Fruit fly (Drosophila melanogaster) whole organism, embryonic: Measurements from ENCODE around the gene Hph.

Source experiments
- Asciz ChIP-seq: fragments of 200-800 bp; sonication (Bioruptor generic); optimal IDR thresholded peaks from 2 replicates; lab custom pipeline; 2017; ENCODE audit warnings: missing biosample characterization, mild to moderate bottlenecking, missing genetic modification characterization, missing genetic modification reagents
- B-H2 ChIP-seq: fragments of 200-800 bp; sonication (Bioruptor generic); optimal IDR thresholded peaks from 2 replicates; lab custom pipeline; 2018; ENCODE audit warnings: missing biosample characterization, mild to moderate bottlenecking, missing genetic modification characterization
- CG1024 ChIP-seq: fragments of 200-800 bp; sonication (Bioruptor generic); IDR thresholded peaks from 2 replicates; pipeline ENCODE4 v1.3.6; 2022; ENCODE audit warnings: missing biosample characterization, missing genetic modification characterization
- CG10565 ChIP-seq: fragments of 200-800 bp; sonication (Bioruptor generic); optimal IDR thresholded peaks from 3 replicates; lab custom pipeline; 2016; ENCODE audit warnings: missing biosample characterization, mild to moderate bottlenecking, missing genetic modification characterization
- CG11504 ChIP-seq: fragments of 200-800 bp; sonication (Bioruptor generic); optimal IDR thresholded peaks from 3 replicates; lab custom pipeline; 2019; ENCODE audit warnings: missing biosample characterization, mild to moderate bottlenecking, missing genetic modification characterization, moderate library complexity
- CG12299 ChIP-seq: fragments of 200-800 bp; sonication (Bioruptor generic); optimal IDR thresholded peaks from 2 replicates; lab custom pipeline; 2018; ENCODE audit warnings: missing biosample characterization, mild to moderate bottlenecking, missing genetic modification characterization
- CG13624 ChIP-seq: fragments of 200-800 bp; sonication (Bioruptor generic); optimal IDR thresholded peaks from 2 replicates; lab custom pipeline; 2016; ENCODE audit warnings: missing biosample characterization, missing genetic modification characterization
- CG14441 ChIP-seq: fragments of 200-800 bp; sonication (Bioruptor generic); IDR thresholded peaks from 2 replicates; pipeline ENCODE4 v1.3.6; 2022; ENCODE audit warnings: missing biosample characterization, missing genetic modification characterization
- CG15601 ChIP-seq: fragments of 200-800 bp; sonication (Bioruptor generic); optimal IDR thresholded peaks from 3 replicates; lab custom pipeline; 2019; ENCODE audit warnings: missing biosample characterization, mild to moderate bottlenecking, missing genetic modification characterization, moderate library complexity
- CG17385 ChIP-seq: fragments of 200-800 bp; sonication (Bioruptor generic); optimal IDR thresholded peaks from 3 replicates; lab custom pipeline; 2018; ENCODE audit warnings: missing biosample characterization, mild to moderate bottlenecking, missing genetic modification characterization
- CG18262 ChIP-seq: fragments of 200-800 bp; optimal IDR thresholded peaks from 3 replicates; lab custom pipeline; 2019; ENCODE audit warnings: missing biosample characterization, mild to moderate bottlenecking, missing genetic modification characterization, moderate library complexity
- CG18599 ChIP-seq: fragments of 200-800 bp; sonication (Bioruptor generic); optimal IDR thresholded peaks from 3 replicates; lab custom pipeline; 2017; ENCODE audit warnings: missing biosample characterization, missing genetic modification characterization, mild to moderate bottlenecking, moderate library complexity, missing genetic modification reagents
- CG3838 ChIP-seq: fragments of 200-800 bp; sonication (Bioruptor generic); optimal IDR thresholded peaks from 3 replicates; lab custom pipeline; 2016; ENCODE audit warnings: missing biosample characterization, missing genetic modification characterization
- CG42726 ChIP-seq: fragments of 200-800 bp; sonication (Bioruptor generic); IDR thresholded peaks from 2 replicates; pipeline ENCODE4 v1.3.6; 2022; ENCODE audit warnings: missing biosample characterization, missing genetic modification characterization; ENCODE audit not compliant: partially characterized antibody
- CG4404 ChIP-seq: fragments of 200-800 bp; sonication (Bioruptor generic); IDR thresholded peaks from 2 replicates; pipeline ENCODE4 v1.3.6; 2022; ENCODE audit warnings: missing biosample characterization, missing genetic modification characterization
- CG6254 ChIP-seq: fragments of 200-800 bp; sonication (Bioruptor generic); optimal IDR thresholded peaks from 3 replicates; lab custom pipeline; 2017; ENCODE audit warnings: mild to moderate bottlenecking, missing biosample characterization, missing genetic modification reagents, missing genetic modification characterization
- CG6272 ChIP-seq: fragments of 200-800 bp; sonication (Bioruptor generic); IDR thresholded peaks from 2 replicates; pipeline ENCODE4 v1.3.6; 2022; ENCODE audit warnings: missing biosample characterization, missing genetic modification characterization
- CG8281 ChIP-seq: fragments of 200-800 bp; sonication (Bioruptor generic); optimal IDR thresholded peaks from 2 replicates; lab custom pipeline; 2018; ENCODE audit warnings: missing biosample characterization, mild to moderate bottlenecking, missing genetic modification characterization, moderate library complexity
- CG9437 ChIP-seq: fragments of 200-800 bp; sonication (Bioruptor generic); optimal IDR thresholded peaks from 2 replicates; lab custom pipeline; 2018; ENCODE audit warnings: missing biosample characterization, mild to moderate bottlenecking, missing genetic modification characterization
- CG9609 ChIP-seq: fragments of 200-800 bp; sonication (Bioruptor generic); optimal IDR thresholded peaks from 3 replicates; lab custom pipeline; 2016; ENCODE audit warnings: missing biosample characterization, missing genetic modification characterization
- CkIIα-i1 ChIP-seq: fragments of 200-800 bp; sonication (Bioruptor generic); IDR thresholded peaks from 2 replicates; pipeline ENCODE4 v1.3.6; 2022; ENCODE audit warnings: missing biosample characterization, missing genetic modification characterization
- Deaf1 ChIP-seq: fragments of 200-800 bp; optimal IDR thresholded peaks from 3 replicates; lab custom pipeline; 2019; ENCODE audit warnings: missing biosample characterization, mild to moderate bottlenecking, missing genetic modification characterization, moderate library complexity
- E2f1 ChIP-seq: fragments of 200-800 bp; sonication (Bioruptor generic); IDR thresholded peaks from 2 replicates; pipeline ENCODE4 v1.3.6; 2022; ENCODE audit warnings: missing biosample characterization, missing genetic modification characterization
- Eip74EF ChIP-seq, 2 experiments: fragments of 200-800 bp in 1 of 2; fragments of >200 bp in 1 of 2; sonication (Bioruptor generic) in 1 of 2; optimal IDR thresholded peaks; 2 replicates each; lab custom pipeline; 2017 to 2019; ENCODE audit warnings: missing biosample characterization in 2 of 2, missing genetic modification characterization in 2 of 2, mild to moderate bottlenecking in 1 of 2, moderate library complexity in 1 of 2
- H2.0 ChIP-seq: fragments of 200-800 bp; sonication (Bioruptor generic); IDR thresholded peaks from 2 replicates; pipeline ENCODE4 v1.3.6; 2022; ENCODE audit warnings: missing biosample characterization, missing genetic modification characterization
- Jarid2 ChIP-seq: fragments of 200-800 bp; sonication (Bioruptor generic); optimal IDR thresholded peaks from 3 replicates; lab custom pipeline; 2017; ENCODE audit warnings: mild to moderate bottlenecking, missing biosample characterization, missing genetic modification reagents, missing genetic modification characterization
- Kr ChIP-seq: fragments of 200-800 bp; sonication (Bioruptor generic); optimal IDR thresholded peaks from 2 replicates; lab custom pipeline; 2017; ENCODE audit warnings: missing biosample characterization, mild to moderate bottlenecking, missing genetic modification characterization
- Vsx1 ChIP-seq: fragments of 200-800 bp; sonication (Bioruptor generic); optimal IDR thresholded peaks from 2 replicates; lab custom pipeline; 2017; ENCODE audit warnings: missing biosample characterization, mild to moderate bottlenecking, missing genetic modification characterization, missing genetic modification reagents
- Xbp1 ChIP-seq: fragments of 200-800 bp; sonication (Bioruptor generic); optimal IDR thresholded peaks from 3 replicates; lab custom pipeline; 2016; ENCODE audit warnings: missing biosample characterization, mild to moderate bottlenecking, missing genetic modification characterization
- bbx ChIP-seq: fragments of 200-800 bp; sonication (Bioruptor generic); IDR thresholded peaks from 2 replicates; pipeline ENCODE4 v1.3.6; 2022; ENCODE audit warnings: missing biosample characterization, missing genetic modification characterization; ENCODE audit not compliant: partially characterized antibody
- bsh ChIP-seq, 2 experiments: fragments of 200-800 bp; sonication (Bioruptor generic); optimal IDR thresholded peaks; 2 replicates each; lab custom pipeline; 2017 to 2018; ENCODE audit warnings: mild to moderate bottlenecking in 2 of 2, missing biosample characterization in 2 of 2, missing genetic modification characterization in 2 of 2, moderate library complexity in 1 of 2
- croc ChIP-seq: fragments of 200-800 bp; sonication (Bioruptor generic); conservative IDR thresholded peaks from 3 replicates; pipeline ENCODE4 v1.3.6; 2022; ENCODE audit warnings: missing biosample characterization, missing genetic modification characterization
- crp ChIP-seq, 2 experiments: fragments of 200-800 bp; sonication (Bioruptor generic); optimal IDR thresholded peaks; 2 replicates in 1 of 2; 3 replicates in 1 of 2; lab custom pipeline; 2017; ENCODE audit warnings: missing biosample characterization in 2 of 2, missing genetic modification characterization in 2 of 2, mild to moderate bottlenecking in 1 of 2, moderate library complexity in 1 of 2
- fd96Cb ChIP-seq: fragments of 200-800 bp; sonication (Bioruptor generic); optimal IDR thresholded peaks from 2 replicates; lab custom pipeline; 2018; ENCODE audit warnings: missing biosample characterization, mild to moderate bottlenecking, missing genetic modification characterization, moderate library complexity
- fru ChIP-seq: fragments of >200 bp; optimal IDR thresholded peaks from 2 replicates; lab custom pipeline; 2017
- gcm2 ChIP-seq: fragments of 200-800 bp; sonication (Bioruptor generic); optimal IDR thresholded peaks from 2 replicates; lab custom pipeline; 2016; ENCODE audit warnings: missing biosample characterization, missing genetic modification characterization
- jumu ChIP-seq: fragments of 200-800 bp; sonication (Bioruptor generic); optimal IDR thresholded peaks from 3 replicates; lab custom pipeline; 2016; ENCODE audit warnings: missing biosample characterization, missing genetic modification characterization
- klu ChIP-seq: fragments of 200-800 bp; sonication (Bioruptor generic); IDR thresholded peaks from 2 replicates; pipeline ENCODE4 v1.3.6; 2022; ENCODE audit warnings: missing biosample characterization, missing genetic modification characterization
- rib ChIP-seq: fragments of 200-800 bp; sonication (Bioruptor generic); IDR thresholded peaks from 2 replicates; pipeline ENCODE4 v1.3.6; 2022; ENCODE audit warnings: missing biosample characterization, missing genetic modification characterization
- sim ChIP-seq: fragments of 200-800 bp; sonication (Bioruptor generic); IDR thresholded peaks from 2 replicates; pipeline ENCODE4 v1.3.6; 2022; ENCODE audit warnings: missing biosample characterization, missing genetic modification characterization
- sob ChIP-seq: fragments of 200-800 bp; sonication (Bioruptor generic); IDR thresholded peaks from 2 replicates; pipeline ENCODE4 v1.3.6; 2022; ENCODE audit warnings: missing biosample characterization, missing genetic modification characterization
- ssp ChIP-seq: fragments of 200-800 bp; sonication (Bioruptor generic); IDR thresholded peaks from 2 replicates; pipeline ENCODE4 v1.3.6; 2022; ENCODE audit warnings: missing biosample characterization, missing genetic modification characterization
- stc ChIP-seq: fragments of 200-800 bp; sonication (Bioruptor generic); IDR thresholded peaks from 2 replicates; pipeline ENCODE4 v1.3.6; 2022; ENCODE audit warnings: missing biosample characterization, missing genetic modification characterization
- sug ChIP-seq: fragments of 200-800 bp; optimal IDR thresholded peaks from 2 replicates; lab custom pipeline; 2019; ENCODE audit warnings: missing biosample characterization, mild to moderate bottlenecking, missing genetic modification characterization, moderate library complexity
- tna ChIP-seq: fragments of 200-800 bp; sonication (Bioruptor generic); IDR thresholded peaks from 2 replicates; pipeline ENCODE4 v1.3.6; 2022; ENCODE audit warnings: missing biosample characterization, missing genetic modification characterization; ENCODE audit not compliant: partially characterized antibody
- ttk ChIP-seq: fragments of 200-800 bp; sonication (Bioruptor generic); IDR thresholded peaks from 2 replicates; pipeline ENCODE4 v2.1.2; 2022; ENCODE audit warnings: missing biosample characterization, missing genetic modification characterization
- tup ChIP-seq: fragments of 200-800 bp; sonication (Bioruptor generic); optimal IDR thresholded peaks from 2 replicates; lab custom pipeline; 2016; ENCODE audit warnings: missing biosample characterization, mild to moderate bottlenecking, missing genetic modification characterization, moderate library complexity
- tx ChIP-seq: fragments of 200-800 bp; sonication (Bioruptor generic); optimal IDR thresholded peaks from 2 replicates; lab custom pipeline; 2016; ENCODE audit warnings: missing biosample characterization, missing genetic modification characterization
- usp ChIP-seq: fragments of >200 bp; optimal IDR thresholded peaks from 2 replicates; lab custom pipeline; 2017; ENCODE audit warnings: missing biosample characterization, missing genetic modification characterization

The Hph gene

DNA sequence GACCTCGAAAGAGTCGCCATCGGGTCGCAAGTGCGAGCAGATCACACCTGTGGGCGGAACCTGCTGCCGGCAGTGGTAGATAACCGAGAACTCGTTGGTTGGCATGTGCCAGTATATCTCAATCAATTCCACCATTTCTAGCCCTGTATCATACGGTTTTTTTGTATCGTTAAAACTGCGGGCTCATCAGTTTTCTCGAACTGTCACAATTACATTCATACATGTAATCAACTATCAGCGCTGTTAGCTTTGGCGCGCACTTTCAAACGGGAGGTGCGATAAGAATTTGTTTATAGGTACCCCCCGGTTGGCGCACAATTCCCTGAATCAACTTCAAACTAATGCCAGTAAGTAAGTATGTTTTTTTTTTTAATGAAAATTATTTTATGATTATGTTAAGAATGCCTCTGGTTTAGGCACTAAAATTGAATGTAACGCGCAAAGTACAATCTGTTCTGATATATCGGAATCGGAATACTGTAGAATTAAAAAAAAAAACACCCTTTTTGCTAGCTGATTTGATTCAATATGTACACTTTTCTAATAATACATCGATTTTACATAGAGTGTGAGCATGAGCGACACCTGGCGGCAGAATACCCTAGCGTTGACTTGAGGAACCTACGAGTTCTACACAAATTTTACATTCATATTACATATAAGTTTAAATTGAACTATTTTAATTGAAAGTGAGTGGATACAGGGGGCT lies 41.9 kb downstream of the Hph start (continued):
- peak in 1 of 2 experiments; percentile 39 for TF ChIP-seq bsh (GFP tag; optimal IDR thresholded peaks at IDR 0.05; lab: Kevin White, UChicago)
- TF ChIP-seq fd96Cb, result peak; percentile 23
- peak; percentile 55 for TF ChIP-seq ssp (GFP tag; lab: Robert Waterston, UW)
- peak; percentile 82 for TF ChIP-seq Xbp1
- no peak for TF ChIP-seq CG12299 (tag; lab: Kevin White, UChicago)
- TF ChIP-seq CG18262 (tag; lab: Kevin White, UChicago), result peak; percentile 28
- TF ChIP-seq klu (GFP tag; lab: Robert Waterston, UW), result 0 out of 2 replicates have a peak, but pooled peaks have one; percentile 9
- peak; percentile 4 for TF ChIP-seq CG10565
- TF ChIP-seq Kr (GFP tag; lab: Kevin White, UChicago), result no peak
- peak; percentile 92 for TF ChIP-seq CG42726 (GFP tag; lab: Robert Waterston, UW)
- TF ChIP-seq crp (GFP tag; optimal IDR thresholded peaks at IDR 0.05; lab: Kevin White, UChicago), result no peak
- peak; percentile 55 for TF ChIP-seq H2.0
- TF ChIP-seq usp (GFP tag; lab: Kevin White, UChicago), result no peak
- TF ChIP-seq croc (GFP tag; lab: Robert Waterston, UW), result 0 out of 3 replicates have a peak, but pooled peaks have one; percentile 23
- TF ChIP-seq Asciz, result no peak
- TF ChIP-seq Deaf1 (tag; lab: Kevin White, UChicago), result no peak
- TF ChIP-seq sim (GFP tag; lab: Robert Waterston, UW), result no peak
- peak; percentile 27 for TF ChIP-seq CG17385
- peak; percentile 42 for TF ChIP-seq tx (GFP tag; lab: Kevin White, UChicago)
- TF ChIP-seq Jarid2 (GFP tag; lab: Kevin White, UChicago), result no peak
- TF ChIP-seq Eip74EF (GFP tag; optimal IDR thresholded peaks at IDR 0.05; lab: Kevin White, UChicago), result peak in 1 of 2 experiments; percentile 8
- peak; percentile 51 for TF ChIP-seq CG4404
- peak; percentile 43 for TF ChIP-seq jumu
- TF ChIP-seq stc (GFP tag; lab: Robert Waterston, UW), result no peak
- TF ChIP-seq gcm2, result no peak
- peak; percentile 40 for TF ChIP-seq CG8281
- no peak for TF ChIP-seq CG6254
- peak; percentile 36 for TF ChIP-seq CG18599 (GFP tag; lab: Kevin White, UChicago)
- TF ChIP-seq CG11504 (tag; lab: Kevin White, UChicago), result peak; percentile 65
- no peak for TF ChIP-seq fru
- TF ChIP-seq CG6272 (GFP tag; lab: Robert Waterston, UW), result peak; percentile 44
- peak; percentile 99 for TF ChIP-seq CG15601 (tag; lab: Kevin White, UChicago)
- TF ChIP-seq CG9609 (GFP tag; lab: Kevin White, UChicago), result peak; percentile 29
- peak; percentile 56 for TF ChIP-seq CG13624
- peak; percentile 73 for TF ChIP-seq sob (GFP tag; lab: Robert Waterston, UW)
- TF ChIP-seq CG9437, result no peak
- TF ChIP-seq CG1024, result peak; percentile 8; the same call in 1 of the 2 replicates
- TF ChIP-seq sug (tag; lab: Kevin White, UChicago), result peak; percentile 70
- no peak for TF ChIP-seq tna (GFP tag; lab: Robert Waterston, UW)
- TF ChIP-seq tup (GFP tag; lab: Kevin White, UChicago), result peak; percentile 49
- no peak for TF ChIP-seq CkIIα-i1
- TF ChIP-seq CG14441, result peak; percentile 53
- TF ChIP-seq bbx (GFP tag; lab: Robert Waterston, UW), result peak; percentile 47
- peak; percentile 47; the same call in 1 of the 2 replicates for TF ChIP-seq ttk (GFP tag; lab: Robert Waterston, UW)
- peak; percentile 57 for TF ChIP-seq E2f1 (GFP tag; lab: Robert Waterston, UW)
- no peak for TF ChIP-seq CG3838 (GFP tag; lab: Kevin White, UChicago)
- TF ChIP-seq B-H2 (GFP tag; lab: Kevin White, UChicago), result peak; percentile 52
- no peak for TF ChIP-seq Vsx1 (GFP tag; lab: Kevin White, UChicago)
- TF ChIP-seq rib (GFP tag; lab: Robert Waterston, UW), result no peak
